Worm (Caenorhabditis elegans): Measurements from ENCODE around the gene ampd-1.

The ampd-1 gene

ce11 chrII:5225284-5225683 is 22.2 kb downstream of the ampd-1 start, which contains the start of gene dsh-1:
Gene dsh-1, minus strand, starts transcription at chrII:5225384.
- no peak for TF ChIP-seq ahr-1 (tag; optimal IDR thresholded peaks at IDR 0.05)
- TF ChIP-seq sox-4 (tag; optimal IDR thresholded peaks at IDR 0.05), result no peak
- TF ChIP-seq unc-55 (GFP tag; optimal IDR thresholded peaks at IDR 0.05), result no peak
- TF ChIP-seq che-1 (tag; optimal IDR thresholded peaks at IDR 0.05), result no peak
- no peak for TF ChIP-seq gmeb-2 (tag; optimal IDR thresholded peaks at IDR 0.05)
- no peak for TF ChIP-seq ama-1 (optimal IDR thresholded peaks at IDR 0.05)
- TF ChIP-seq ztf-16 (tag; optimal IDR thresholded peaks at IDR 0.05), result no peak
- no peak for TF ChIP-seq mec-3 (tag; optimal IDR thresholded peaks at IDR 0.05; ENCODE audit: borderline replicate concordance)
- no peak for TF ChIP-seq madf-2 (tag; optimal IDR thresholded peaks at IDR 0.05)
- no peak for TF ChIP-seq K02D7.2 (tag; optimal IDR thresholded peaks at IDR 0.05)
- no peak for TF ChIP-seq ceh-6 (GFP tag; optimal IDR thresholded peaks at IDR 0.05)

ce11 chrII:5226309-5226708 is 23.2 kb downstream of the ampd-1 start:
- TF ChIP-seq T23F11.4 (GFP tag; optimal IDR thresholded peaks at IDR 0.05), result peak; percentile 23
- no peak for TF ChIP-seq unc-42 (tag; optimal IDR thresholded peaks at IDR 0.05)
- peak; percentile 46 for TF ChIP-seq ceh-31 (tag; optimal IDR thresholded peaks at IDR 0.05)
- no peak for TF ChIP-seq Y22D7AL.16 (tag; optimal IDR thresholded peaks at IDR 0.05)
- TF ChIP-seq K02D7.2 (tag; optimal IDR thresholded peaks at IDR 0.05), result no peak
- no peak for TF ChIP-seq pha-4 (tag; optimal IDR thresholded peaks at IDR 0.05)
- TF ChIP-seq ceh-34 (tag; optimal IDR thresholded peaks at IDR 0.05), result no peak
- TF ChIP-seq zip-5 (tag; optimal IDR thresholded peaks at IDR 0.05), result no peak
- TF ChIP-seq tbx-2 (tag; optimal IDR thresholded peaks at IDR 0.05), result peak; percentile 23
- TF ChIP-seq tbx-7 (tag; optimal IDR thresholded peaks at IDR 0.05), result no peak
- TF ChIP-seq mec-3 (tag; optimal IDR thresholded peaks at IDR 0.05; ENCODE audit: borderline replicate concordance), result no peak
- TF ChIP-seq fkh-10 (GFP tag; optimal IDR thresholded peaks at IDR 0.05), result no peak
- no peak for TF ChIP-seq fax-1 (tag; optimal IDR thresholded peaks at IDR 0.05)
- no peak for TF ChIP-seq nhr-11 (tag; optimal IDR thresholded peaks at IDR 0.05)
- TF ChIP-seq ceh-6 (GFP tag; optimal IDR thresholded peaks at IDR 0.05), result no peak
- TF ChIP-seq pax-1 (tag; optimal IDR thresholded peaks at IDR 0.05), result no peak
- no peak for TF ChIP-seq syd-9 (tag; optimal IDR thresholded peaks at IDR 0.05)
- TF ChIP-seq unc-55 (GFP tag; optimal IDR thresholded peaks at IDR 0.05), result peak; percentile 5
- TF ChIP-seq nfya-1 (tag; optimal IDR thresholded peaks at IDR 0.05), result peak; percentile 9
- TF ChIP-seq C38D4.7 (GFP tag; optimal IDR thresholded peaks at IDR 0.05), result no peak
- TF ChIP-seq unc-86 (tag; optimal IDR thresholded peaks at IDR 0.05), result no peak
- no peak for TF ChIP-seq F13H6.1 (tag; optimal IDR thresholded peaks at IDR 0.05)
- no peak for TF ChIP-seq pha-2 (tag; optimal IDR thresholded peaks at IDR 0.05)
- no peak for TF ChIP-seq hlh-30 (tag; optimal IDR thresholded peaks at IDR 0.05; ENCODE audit: insufficient read depth)
- no peak for TF ChIP-seq npax-4 (tag; optimal IDR thresholded peaks at IDR 0.05)
- TF ChIP-seq ttx-3 (tag; optimal IDR thresholded peaks at IDR 0.05), result no peak
- TF ChIP-seq unc-3 (GFP tag; conservative IDR thresholded peaks at IDR 0.05), result no peak
- no peak for TF ChIP-seq unc-3 (tag; optimal IDR thresholded peaks at IDR 0.05)
- TF ChIP-seq sdc-2 (tag; optimal IDR thresholded peaks at IDR 0.05), result no peak
- TF ChIP-seq pqm-1 (tag; optimal IDR thresholded peaks at IDR 0.05), result no peak
- TF ChIP-seq ceh-22 (tag; optimal IDR thresholded peaks at IDR 0.05), result no peak
- TF ChIP-seq ceh-9 (tag; optimal IDR thresholded peaks at IDR 0.05), result no peak
- no peak for TF ChIP-seq ahr-1 (tag; optimal IDR thresholded peaks at IDR 0.05)
- no peak for TF ChIP-seq ceh-19 (GFP tag; optimal IDR thresholded peaks at IDR 0.05)
- TF ChIP-seq eyg-1 (tag; optimal IDR thresholded peaks at IDR 0.05), result no peak
- no peak for TF ChIP-seq ceh-24 (tag; optimal IDR thresholded peaks at IDR 0.05)
- no peak for TF ChIP-seq fkh-6 (tag; optimal IDR thresholded peaks at IDR 0.05)
- no peak for TF ChIP-seq ref-2 (tag; optimal IDR thresholded peaks at IDR 0.05)

Data from whole organism, late embryonic.